Worm (Caenorhabditis elegans): ENCODE data around the gene Y47C4A.1.
"Not testable (repeated sequence)": the region's sequence is repeated elsewhere in the genome, so short reads cannot be mapped to it uniquely, and the experiment has no call there.

Gene Y47C4A.1

ce11 chrX:295726-296125 lies 9.7 kb upstream of the Y47C4A.1 start:
- TF ChIP-seq die-1 (tag; optimal IDR thresholded peaks at IDR 0.05), result no peak
- no peak for TF ChIP-seq K11D2.4 (GFP tag; IDR thresholded peaks at IDR 0.05)
- TF ChIP-seq Y79H2A.3 (GFP tag; conservative IDR thresholded peaks at IDR 0.05), result no peak
- TF ChIP-seq cebp-1 (GFP tag; IDR thresholded peaks at IDR 0.05), result no peak
- no peak for TF ChIP-seq cebp-1 (tag; optimal IDR thresholded peaks at IDR 0.05)
- TF ChIP-seq let-526 (GFP tag; IDR thresholded peaks at IDR 0.05), result no peak
- TF ChIP-seq F23B12.7 (tag; optimal IDR thresholded peaks at IDR 0.05; ENCODE audit: insufficient read depth), result no peak
- no peak for TF ChIP-seq snpc-4 (GFP tag; optimal IDR thresholded peaks at IDR 0.05)
- TF ChIP-seq snpc-4 (tag; optimal IDR thresholded peaks at IDR 0.05), result no peak
- no peak for TF ChIP-seq gei-17 (GFP tag; optimal IDR thresholded peaks at IDR 0.05)
- no peak for TF ChIP-seq unc-62 (GFP tag; optimal IDR thresholded peaks at IDR 0.05)
- TF ChIP-seq pbrm-1 (GFP tag; IDR thresholded peaks at IDR 0.05), result no peak
- no peak for TF ChIP-seq nhr-27 (tag; optimal IDR thresholded peaks at IDR 0.05)
- no peak for TF ChIP-seq D2030.7 (GFP tag; IDR thresholded peaks at IDR 0.05)
- TF ChIP-seq nfya-1 (tag; optimal IDR thresholded peaks at IDR 0.05; ENCODE audit: borderline replicate concordance, insufficient read depth), result no peak
- TF ChIP-seq aptf-3 (GFP tag; IDR thresholded peaks at IDR 0.05), result no peak
- TF ChIP-seq hmg-20 (GFP tag; IDR thresholded peaks at IDR 0.05), result no peak
- TF ChIP-seq hlh-26 (GFP tag; conservative IDR thresholded peaks at IDR 0.05), result no peak
- no peak for TF ChIP-seq ets-4 (GFP tag; optimal IDR thresholded peaks at IDR 0.05)
- TF ChIP-seq F55B11.4 (tag; optimal IDR thresholded peaks at IDR 0.05; ENCODE audit: borderline replicate concordance, insufficient read depth), result no peak

- TF ChIP-seq B0035.1 (tag; optimal IDR thresholded peaks at IDR 0.05); bed-1 (GFP tag; IDR thresholded peaks at IDR 0.05); lin-26 (GFP tag; IDR thresholded peaks at IDR 0.05): not testable (repeated sequence)
These were observed 12.1 kb downstream of the Y47C4A.1 start, which contains the start of gene Y108F1.5 for ce11 chrX:273912-274311. TSS of gene Y108F1.5 (minus strand) at chrX:274012.

ce11 chrX:271509-271908 lies 14.5 kb downstream of the Y47C4A.1 start:
- TF ChIP-seq rpc-1 (optimal IDR thresholded peaks at IDR 0.05) (no peak), rpc-1 (tag; optimal IDR thresholded peaks at IDR 0.05) (no peak), dpff-1 (tag; optimal IDR thresholded peaks at IDR 0.05) (no peak), zfh-2 (GFP tag; conservative IDR thresholded peaks at IDR 0.05) (no peak), attf-3 (GFP tag; conservative IDR thresholded peaks at IDR 0.05) (no peak), ztf-18 (tag; optimal IDR thresholded peaks at IDR 0.05) (no peak), nhr-80 (tag; optimal IDR thresholded peaks at IDR 0.05) (no peak), die-1 (tag; optimal IDR thresholded peaks at IDR 0.05) (no peak), akir-1 (GFP tag; optimal IDR thresholded peaks at IDR 0.05) (no peak), snpc-4 (GFP tag; optimal IDR thresholded peaks at IDR 0.05) (no peak), snpc-4 (tag; optimal IDR thresholded peaks at IDR 0.05) (no peak), chd-7 (tag; optimal IDR thresholded peaks at IDR 0.05) (no peak), attf-5 (GFP tag; optimal IDR thresholded peaks at IDR 0.05) (no peak), ceh-27 (GFP tag; optimal IDR thresholded peaks at IDR 0.05) (no peak), hlh-12 (tag; optimal IDR thresholded peaks at IDR 0.05) (no peak), ccch-3 (GFP tag; optimal IDR thresholded peaks at IDR 0.05) (no peak), lag-1 (GFP tag; IDR thresholded peaks at IDR 0.05) (no peak), ceh-40 (GFP tag; IDR thresholded peaks at IDR 0.05) (no peak), hrde-1 (tag; optimal IDR thresholded peaks at IDR 0.05; ENCODE audit: borderline replicate concordance) (no peak), hmg-20 (GFP tag; IDR thresholded peaks at IDR 0.05) (no peak), B0261.1 (tag; optimal IDR thresholded peaks at IDR 0.05) (no peak), lin-26 (GFP tag; IDR thresholded peaks at IDR 0.05) (no peak)

Data from whole organism, young adult.